Worm (Caenorhabditis elegans) whole organism, L4/young adult: Measurements from ENCODE around the gene F59H6.14.
"Not testable (repeated sequence)": the region's sequence is repeated elsewhere in the genome, so short reads cannot be mapped to it uniquely, and the experiment has no call there.

Experiments
- W03F9.2 ChIP-seq: fragments of 150-350 bp; optimal IDR thresholded peaks from 2 replicates; lab custom pipeline; 2014; ENCODE audit warnings: missing biosample characterization, missing genetic modification characterization
- dao-5 ChIP-seq: sonication (generic microtip); optimal IDR thresholded peaks from 2 replicates; lab custom pipeline; 2016; ENCODE audit warnings: missing genotype, missing genetic modification characterization, moderate library complexity, missing compliant biosample characterization
- him-1 ChIP-seq: sonication (generic microtip); optimal IDR thresholded peaks from 2 replicates; lab custom pipeline; 2016; ENCODE audit warnings: missing genotype, missing genetic modification reagents, missing genetic modification characterization, missing compliant biosample characterization

DNA sequence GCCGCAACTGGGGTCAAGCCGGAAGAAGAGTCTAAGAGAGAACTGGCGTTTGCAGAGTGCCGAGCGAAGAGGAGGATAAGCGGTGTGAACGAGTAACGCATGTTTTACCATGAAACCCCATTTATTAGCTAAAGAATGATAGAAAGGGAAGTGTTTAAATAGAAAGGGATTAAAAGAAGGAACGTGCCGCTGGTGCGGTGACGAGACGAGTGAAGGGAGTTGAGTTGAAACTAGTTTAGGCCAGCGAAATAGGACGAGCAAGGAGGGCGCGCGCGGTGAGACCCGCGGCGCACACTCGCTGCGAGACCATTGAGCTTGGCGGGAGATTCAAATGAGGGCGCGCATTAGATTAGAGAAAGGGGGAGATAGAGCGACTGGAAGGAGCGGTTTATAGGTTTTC is 13.2 kb downstream of the F59H6.14 start, which contains the start of gene math-1:
- not testable (repeated sequence) for TF ChIP-seq dao-5; him-1 (tag; lab: Kevin White, UChicago); W03F9.2
